Worm (Caenorhabditis elegans): ENCODE data around the gene R05A10.3.

ce11 chrIV:14133400-14133799, 42.9 kb downstream of the R05A10.3 start:
- TF ChIP-seq nhr-23 (tag; optimal IDR thresholded peaks at IDR 0.05) (no peak), nhr-67 (tag; optimal IDR thresholded peaks at IDR 0.05) (no peak), nhr-77 (tag; optimal IDR thresholded peaks at IDR 0.05) (no peak), R02D3.7 (tag; optimal IDR thresholded peaks at IDR 0.05) (no peak), ztf-4 (tag; optimal IDR thresholded peaks at IDR 0.05) (no peak), pqm-1 (tag; optimal IDR thresholded peaks at IDR 0.05) (no peak), nhr-12 (tag; optimal IDR thresholded peaks at IDR 0.05) (no peak), pha-4 (tag; optimal IDR thresholded peaks at IDR 0.05) (no peak), nhr-11 (tag; optimal IDR thresholded peaks at IDR 0.05) (no peak)

Measured in whole organism, L3 larva.